Worm (Caenorhabditis elegans): ENCODE results near the gene F54F7.2.

The F54F7.2 gene

ce11 chrX:11843363-11843762, at the start of gene F54F7.2:
TSS of gene F54F7.2 (plus strand) at chrX:11843663.
- TF ChIP-seq hlh-8 (tag; optimal IDR thresholded peaks at IDR 0.05) (no peak), K02D7.2 (tag; optimal IDR thresholded peaks at IDR 0.05) (no peak), fax-1 (tag; optimal IDR thresholded peaks at IDR 0.05) (no peak), lin-11 (tag; optimal IDR thresholded peaks at IDR 0.05) (no peak), ref-2 (tag; optimal IDR thresholded peaks at IDR 0.05) (no peak), pha-2 (tag; optimal IDR thresholded peaks at IDR 0.05) (no peak), pqm-1 (tag; optimal IDR thresholded peaks at IDR 0.05) (no peak)

DNA sequence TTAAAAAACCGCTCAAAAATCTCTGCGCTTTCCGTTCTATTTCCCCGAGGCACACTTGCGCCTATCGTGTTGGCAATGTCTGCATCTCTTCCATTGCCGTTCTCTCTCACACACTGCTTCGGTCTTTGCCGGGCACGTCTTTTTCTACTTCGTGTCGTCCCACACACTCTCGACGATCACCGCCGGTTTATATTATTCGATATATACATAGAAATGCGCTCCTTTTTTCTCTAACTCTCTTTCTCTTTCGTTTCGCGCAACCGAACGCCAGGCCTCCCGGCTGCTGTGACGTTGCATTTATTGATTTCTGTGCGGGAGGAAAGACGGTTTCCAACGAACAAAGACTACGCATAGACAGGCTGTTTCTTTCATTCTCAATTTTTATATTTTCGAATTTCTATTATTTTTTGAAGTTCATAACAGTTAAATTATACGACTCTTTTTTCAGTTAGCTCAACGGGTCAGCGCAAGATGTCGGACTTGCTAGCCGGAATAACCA, 45.4 kb upstream of the F54F7.2 start, which contains the start of gene rsd-3:
Gene rsd-3 (plus strand): TSS at position 449 of the 499 bp plus-strand sequence.
- TF ChIP-seq hlh-30 (tag; optimal IDR thresholded peaks at IDR 0.05; ENCODE audit: insufficient read depth) (peak; percentile 21), hlh-13 (GFP tag; optimal IDR thresholded peaks at IDR 0.05) (no peak), ceh-14 (tag; optimal IDR thresholded peaks at IDR 0.05) (no peak), ceh-9 (tag; optimal IDR thresholded peaks at IDR 0.05) (no peak), ceh-22 (tag; optimal IDR thresholded peaks at IDR 0.05) (no peak), madf-2 (tag; optimal IDR thresholded peaks at IDR 0.05) (no peak), eyg-1 (tag; optimal IDR thresholded peaks at IDR 0.05) (no peak), pax-1 (tag; optimal IDR thresholded peaks at IDR 0.05) (no peak), lin-11 (tag; optimal IDR thresholded peaks at IDR 0.05) (no peak), ztf-16 (tag; optimal IDR thresholded peaks at IDR 0.05) (no peak), ttx-3 (tag; optimal IDR thresholded peaks at IDR 0.05) (no peak), dmd-4 (tag; optimal IDR thresholded peaks at IDR 0.05; ENCODE audit: borderline replicate concordance) (no peak), unc-55 (GFP tag; optimal IDR thresholded peaks at IDR 0.05) (peak; percentile 47), K02D7.2 (tag; optimal IDR thresholded peaks at IDR 0.05) (no peak), ceh-48 (tag; optimal IDR thresholded peaks at IDR 0.05) (peak; percentile 67), sdc-2 (tag; optimal IDR thresholded peaks at IDR 0.05) (peak; percentile 81), unc-42 (tag; optimal IDR thresholded peaks at IDR 0.05) (peak; percentile 6), K09A11.1 (tag; optimal IDR thresholded peaks at IDR 0.05; ENCODE audit: insufficient read depth) (no peak), gmeb-2 (tag; optimal IDR thresholded peaks at IDR 0.05) (no peak), pat-9 (tag; optimal IDR thresholded peaks at IDR 0.05) (no peak), F13H6.1 (tag; optimal IDR thresholded peaks at IDR 0.05) (peak; percentile 24), unc-86 (tag; optimal IDR thresholded peaks at IDR 0.05) (no peak), fkh-6 (tag; optimal IDR thresholded peaks at IDR 0.05) (no peak), ceh-30 (tag; optimal IDR thresholded peaks at IDR 0.05) (no peak), ceh-6 (GFP tag; optimal IDR thresholded peaks at IDR 0.05) (no peak), pag-3 (tag; optimal IDR thresholded peaks at IDR 0.05; ENCODE audit: borderline replicate concordance) (no peak), pros-1 (tag; optimal IDR thresholded peaks at IDR 0.05) (peak; percentile 28), pha-2 (tag; optimal IDR thresholded peaks at IDR 0.05) (no peak), dve-1 (tag; optimal IDR thresholded peaks at IDR 0.05) (no peak), odd-2 (tag; optimal IDR thresholded peaks at IDR 0.05) (no peak), nfya-1 (tag; optimal IDR thresholded peaks at IDR 0.05) (peak; percentile 63), lim-6 (tag; optimal IDR thresholded peaks at IDR 0.05) (no peak), hlh-15 (tag; optimal IDR thresholded peaks at IDR 0.05) (no peak), fax-1 (tag; optimal IDR thresholded peaks at IDR 0.05) (no peak), nhr-232 (tag; optimal IDR thresholded peaks at IDR 0.05) (no peak), elt-4 (tag; optimal IDR thresholded peaks at IDR 0.05) (no peak), ceh-31 (tag; optimal IDR thresholded peaks at IDR 0.05) (peak; percentile 77), ceh-19 (GFP tag; optimal IDR thresholded peaks at IDR 0.05) (no peak), hlh-8 (tag; optimal IDR thresholded peaks at IDR 0.05) (no peak), ets-4 (tag; optimal IDR thresholded peaks at IDR 0.05) (no peak), pqm-1 (tag; optimal IDR thresholded peaks at IDR 0.05) (no peak), elt-2 (tag; optimal IDR thresholded peaks at IDR 0.05) (peak; percentile 26), C08G9.2 (tag; optimal IDR thresholded peaks at IDR 0.05) (no peak), Y22D7AL.16 (tag; optimal IDR thresholded peaks at IDR 0.05) (no peak), zip-5 (tag; optimal IDR thresholded peaks at IDR 0.05) (no peak), ref-2 (tag; optimal IDR thresholded peaks at IDR 0.05) (no peak), unc-3 (GFP tag; conservative IDR thresholded peaks at IDR 0.05) (no peak), unc-3 (tag; optimal IDR thresholded peaks at IDR 0.05) (no peak), fkh-10 (GFP tag; optimal IDR thresholded peaks at IDR 0.05) (no peak), syd-9 (tag; optimal IDR thresholded peaks at IDR 0.05) (no peak)

All from whole organism, late embryonic.